Worm (Caenorhabditis elegans) whole organism, L2 larva: ENCODE measurements around the gene Y43F8C.7.

Experiments
- C34F6.9 ChIP-seq: fragments of 150-350 bp; optimal IDR thresholded peaks from 2 replicates; lab custom pipeline; 2014; ENCODE audit warnings: missing biosample characterization, missing genetic modification characterization
- F13H6.1 ChIP-seq: sonication (generic microtip); optimal IDR thresholded peaks from 2 replicates; lab custom pipeline; 2016; ENCODE audit warnings: missing genetic modification characterization, missing compliant biosample characterization
- R02D3.7 ChIP-seq: fragments of 150-350 bp; optimal IDR thresholded peaks from 2 replicates; lab custom pipeline; 2014; ENCODE audit warnings: missing biosample characterization, missing genetic modification characterization
- Y55F3AM.14 ChIP-seq: fragments of 200-800 bp; sonication (Bioruptor generic); optimal IDR thresholded peaks from 2 replicates; lab custom pipeline; 2018; ENCODE audit warnings: mild to moderate bottlenecking, missing genetic modification characterization, missing compliant biosample characterization
- ZK546.5 ChIP-seq: sonication (generic microtip); optimal IDR thresholded peaks from 2 replicates; lab custom pipeline; 2017; ENCODE audit warnings: missing biosample characterization, missing genetic modification characterization
- alr-1 ChIP-seq: fragments of 150-350 bp; optimal IDR thresholded peaks from 2 replicates; lab custom pipeline; 2014; ENCODE audit warnings: missing biosample characterization, missing genetic modification characterization
- ama-1 ChIP-seq: fragments of 150-350 bp; optimal IDR thresholded peaks from 2 replicates; lab custom pipeline; 2018; ENCODE audit warnings: inconsistent platforms
- ceh-16 ChIP-seq: fragments of 150-350 bp; optimal IDR thresholded peaks from 2 replicates; lab custom pipeline; 2014; ENCODE audit warnings: missing biosample characterization, missing genetic modification characterization
- ceh-82 ChIP-seq: fragments of 150-350 bp; optimal IDR thresholded peaks from 2 replicates; lab custom pipeline; 2014; ENCODE audit warnings: missing biosample characterization, missing genetic modification characterization
- dmd-4 ChIP-seq: sonication (generic microtip); optimal IDR thresholded peaks from 2 replicates; lab custom pipeline; 2017; ENCODE audit warnings: missing biosample characterization, missing genetic modification characterization
- egl-27 ChIP-seq: sonication (generic microtip); optimal IDR thresholded peaks from 3 replicates; lab custom pipeline; 2017; ENCODE audit warnings: missing biosample characterization, missing genetic modification reagents, missing genetic modification characterization
- elt-1 ChIP-seq: fragments of 150-350 bp; optimal IDR thresholded peaks from 2 replicates; lab custom pipeline; 2014; ENCODE audit warnings: missing biosample characterization, missing genetic modification characterization
- elt-3 ChIP-seq: sonication (generic microtip); optimal IDR thresholded peaks from 2 replicates; lab custom pipeline; 2017; ENCODE audit warnings: missing biosample characterization, missing genetic modification characterization
- fos-1 ChIP-seq: fragments of 150-350 bp; optimal IDR thresholded peaks from 2 replicates; lab custom pipeline; 2014; ENCODE audit warnings: missing biosample characterization, missing genetic modification characterization
- gmeb-1 ChIP-seq: fragments of 150-350 bp; optimal IDR thresholded peaks from 2 replicates; lab custom pipeline; 2014; ENCODE audit warnings: missing biosample characterization, missing genetic modification characterization
- lin-11 ChIP-seq: fragments of 150-350 bp; sonication (generic microtip); optimal IDR thresholded peaks from 2 replicates; lab custom pipeline; 2014; ENCODE audit warnings: missing biosample characterization, missing genetic modification characterization, inconsistent platforms, mixed read lengths
- lin-13 ChIP-seq: fragments of 150-350 bp; optimal IDR thresholded peaks from 2 replicates; lab custom pipeline; 2014; ENCODE audit warnings: missing biosample characterization, missing genetic modification reagents, missing genetic modification characterization
- lsy-2 ChIP-seq, 2 experiments: fragments of 150-350 bp in 1 of 2; sonication (generic microtip) in 1 of 2; optimal IDR thresholded peaks; 2 replicates each; lab custom pipeline; 2014 to 2017; ENCODE audit warnings: missing biosample characterization in 2 of 2, missing genetic modification characterization in 2 of 2
- mab-5 ChIP-seq: fragments of 150-350 bp; optimal IDR thresholded peaks from 2 replicates; lab custom pipeline; 2014; ENCODE audit warnings: missing biosample characterization, missing genetic modification characterization
- mbf-1 ChIP-seq: sonication (generic microtip); optimal IDR thresholded peaks from 2 replicates; lab custom pipeline; 2017; ENCODE audit warnings: missing biosample characterization, missing genetic modification characterization
- mdl-1 ChIP-seq, 2 experiments: fragments of 150-350 bp in 1 of 2; sonication (generic microtip) in 1 of 2; optimal IDR thresholded peaks; 2 replicates each; lab custom pipeline; 2017; ENCODE audit warnings: missing biosample characterization in 2 of 2, missing genetic modification characterization in 2 of 2
- nhr-10 ChIP-seq: sonication (generic microtip); optimal IDR thresholded peaks from 2 replicates; lab custom pipeline; 2017; ENCODE audit warnings: missing biosample characterization, missing genetic modification characterization
- nhr-11 ChIP-seq: fragments of 150-350 bp; optimal IDR thresholded peaks from 2 replicates; lab custom pipeline; 2014; ENCODE audit warnings: missing biosample characterization, missing genetic modification characterization
- nhr-12 ChIP-seq: fragments of 150-350 bp; optimal IDR thresholded peaks from 2 replicates; lab custom pipeline; 2014; ENCODE audit warnings: missing biosample characterization, missing genetic modification characterization
- nhr-129 ChIP-seq: fragments of 150-350 bp; optimal IDR thresholded peaks from 2 replicates; lab custom pipeline; 2014; ENCODE audit warnings: missing biosample characterization, missing genetic modification characterization
- nhr-21 ChIP-seq: fragments of 150-350 bp; optimal IDR thresholded peaks from 2 replicates; lab custom pipeline; 2014; ENCODE audit warnings: missing biosample characterization, missing genetic modification characterization
- nhr-23 ChIP-seq: fragments of 150-350 bp; optimal IDR thresholded peaks from 2 replicates; lab custom pipeline; 2014; ENCODE audit warnings: missing biosample characterization, missing genetic modification reagents, missing genetic modification characterization
- nhr-25 ChIP-seq: fragments of 150-350 bp; sonication (generic microtip); optimal IDR thresholded peaks from 3 replicates; lab custom pipeline; 2014; ENCODE audit warnings: missing biosample characterization, missing genetic modification characterization
- peb-1 ChIP-seq: fragments of 150-350 bp; optimal IDR thresholded peaks from 2 replicates; lab custom pipeline; 2014; ENCODE audit warnings: missing biosample characterization, missing genetic modification characterization
- sem-4 ChIP-seq: fragments of 150-350 bp; optimal IDR thresholded peaks from 2 replicates; lab custom pipeline; 2014; ENCODE audit warnings: missing biosample characterization, missing genetic modification reagents, missing genetic modification characterization
- skn-1 ChIP-seq: sonication (generic microtip); optimal IDR thresholded peaks from 2 replicates; lab custom pipeline; 2017; ENCODE audit warnings: missing biosample characterization, missing genetic modification characterization
- sma-9 ChIP-seq, 2 experiments: fragments of 150-350 bp in 1 of 2; sonication (generic microtip) in 1 of 2; optimal IDR thresholded peaks; 2 replicates each; lab custom pipeline; 2014 to 2016; ENCODE audit warnings: missing genetic modification characterization in 2 of 2, mild to moderate bottlenecking in 1 of 2, missing biosample characterization in 1 of 2, missing compliant biosample characterization in 1 of 2, missing genetic modification reagents in 1 of 2, moderate library complexity in 1 of 2
- snpc-4 ChIP-seq: fragments of 150-350 bp; optimal IDR thresholded peaks from 2 replicates; lab custom pipeline; 2014; ENCODE audit warnings: missing biosample characterization, missing genetic modification characterization
- ztf-1 ChIP-seq: fragments of 200-800 bp; sonication (Bioruptor generic); conservative IDR thresholded peaks from 2 replicates; pipeline ENCODE4 v1.3.6; 2022; ENCODE audit warnings: missing genetic modification characterization, missing compliant biosample characterization
- ztf-11 ChIP-seq: sonication (generic microtip); optimal IDR thresholded peaks from 2 replicates; lab custom pipeline; 2017; ENCODE audit warnings: missing biosample characterization, missing genetic modification characterization

Y43F8C.7 gene

DNA sequence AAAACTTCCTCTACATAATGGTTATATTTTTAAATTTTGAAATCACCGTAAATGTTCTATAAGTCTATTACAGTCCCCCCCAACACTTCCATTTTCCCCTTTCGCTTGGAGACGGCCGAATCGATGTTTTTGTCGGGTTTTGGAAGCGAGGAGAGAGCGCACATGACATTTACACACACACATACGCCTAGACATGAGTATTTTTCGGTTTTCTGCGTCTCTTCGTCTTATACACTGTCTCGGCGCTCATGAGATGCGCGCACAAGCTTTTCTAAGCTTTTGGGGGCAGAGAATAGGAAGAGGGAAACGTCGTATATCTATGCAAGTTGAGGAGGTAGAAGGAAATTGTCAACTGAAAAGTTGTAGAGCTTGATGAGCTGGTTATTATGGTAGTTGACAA, 23.7 kb downstream of the Y43F8C.7 start:
- TF ChIP-seq mab-5 (tag; lab: Kevin White, UChicago) (peak; percentile 4), lsy-2 (tag; optimal IDR thresholded peaks at IDR 0.05; lab: Kevin White, UChicago) (peak in 1 of 2 experiments; percentile 31), fos-1 (no peak), nhr-129 (tag; lab: Kevin White, UChicago) (peak; percentile 57), nhr-25 (no peak), mdl-1 (tag; optimal IDR thresholded peaks at IDR 0.05; lab: Kevin White, UChicago) (no peak), mbf-1 (tag; lab: Kevin White, UChicago) (no peak)

DNA sequence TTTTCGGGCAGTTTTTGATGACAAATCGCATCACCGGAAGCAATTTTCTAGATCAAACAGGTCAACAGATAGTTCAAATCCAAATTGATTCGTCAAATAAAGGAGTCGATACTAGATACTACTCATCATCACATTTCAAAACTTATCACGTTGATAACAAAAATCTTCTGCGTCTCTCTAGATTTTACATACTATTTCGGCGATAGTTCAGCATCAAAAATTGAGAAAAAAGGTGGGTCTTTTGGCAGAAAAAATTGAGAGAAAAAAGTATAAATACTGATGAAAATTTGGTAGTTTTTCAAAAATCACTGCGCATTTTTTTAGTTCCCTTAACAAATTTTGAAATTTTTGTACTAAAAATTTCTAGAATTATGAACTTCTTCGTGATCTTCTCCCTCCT, 30.7 kb downstream of the Y43F8C.7 start, which contains the start of gene nlp-26:
Gene nlp-26 (plus strand): TSS at position 301 of the 400 bp plus-strand sequence.
- TF ChIP-seq nhr-25 (peak; percentile 14), nhr-10 (no peak)

DNA sequence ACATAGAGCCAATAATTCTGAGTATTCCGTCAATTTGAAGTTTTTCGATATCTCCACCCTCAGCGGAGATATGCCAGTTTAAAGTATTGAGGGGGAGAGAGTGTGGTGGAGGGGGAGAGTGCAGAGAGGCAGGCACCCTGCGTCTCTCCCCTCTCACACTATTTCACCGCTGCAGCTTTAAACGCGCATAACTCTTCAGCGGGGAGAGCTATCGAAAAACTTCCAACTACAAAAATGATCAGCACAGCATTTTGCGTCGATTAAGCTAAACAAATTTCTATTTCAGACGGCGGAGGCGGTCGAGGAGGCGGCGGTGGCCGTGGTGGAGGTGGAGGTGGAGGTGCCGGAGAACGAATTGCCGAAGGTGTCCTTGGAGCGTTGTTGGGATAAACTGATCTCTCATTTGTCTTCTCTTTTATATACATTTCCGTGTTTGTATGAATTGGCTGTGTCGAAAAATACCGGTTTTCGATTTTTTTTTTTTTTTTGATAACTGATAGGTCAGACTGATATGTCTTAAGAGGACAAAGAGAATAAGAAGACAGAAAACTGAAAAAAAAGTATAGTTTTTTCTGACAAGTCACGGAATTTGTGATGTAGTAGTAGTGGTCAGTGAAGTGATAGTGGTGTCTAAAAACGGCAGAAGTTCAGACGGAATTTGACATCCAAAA, 32.0 kb downstream of the Y43F8C.7 start:
- TF ChIP-seq ama-1 (lab: Kevin White, UChicago) (peak; percentile 21), nhr-129 (tag; lab: Kevin White, UChicago) (no peak), nhr-25 (no peak), ceh-82 (tag; lab: Kevin White, UChicago) (no peak), nhr-10 (no peak), F13H6.1 (tag; lab: Kevin White, UChicago) (no peak), Y55F3AM.14 (GFP tag; lab: Kevin White, UChicago) (peak; percentile 32), alr-1 (tag; lab: Kevin White, UChicago) (no peak), lin-13 (GFP tag; lab: Kevin White, UChicago) (peak; percentile 4), ztf-1 (GFP tag; lab: Robert Waterston, UW) (no peak), elt-1 (no peak), C34F6.9 (tag; lab: Kevin White, UChicago) (no peak), R02D3.7 (tag; lab: Kevin White, UChicago) (no peak), nhr-21 (tag; lab: Kevin White, UChicago) (peak; percentile 11)
- TF ChIP-seq, all 48 proteins: peak for 4

ce11 chrV:19610118-19610707, 33.6 kb downstream of the Y43F8C.7 start:
- peak; percentile 27 for TF ChIP-seq Y55F3AM.14 (GFP tag; lab: Kevin White, UChicago)
- TF ChIP-seq elt-3 = no peak

ce11 chrV:19609194-19609593, 34.6 kb downstream of the Y43F8C.7 start, which contains the start of gene grsp-1:
grsp-1 (plus strand) TSS chrV:19609494.
- TF ChIP-seq skn-1 (no peak), C34F6.9 (tag; lab: Kevin White, UChicago) (no peak), dmd-4 (tag; lab: Kevin White, UChicago) (no peak), gmeb-1 (tag; lab: Kevin White, UChicago) (no peak), lin-11 (tag; lab: Kevin White, UChicago) (no peak), nhr-12 (tag; lab: Kevin White, UChicago) (no peak), nhr-23 (no peak), sma-9 (GFP tag; optimal IDR thresholded peaks at IDR 0.05; lab: Kevin White, UChicago) (no peak), sma-9 (tag; optimal IDR thresholded peaks at IDR 0.05; lab: Kevin White, UChicago) (no peak)

DNA sequence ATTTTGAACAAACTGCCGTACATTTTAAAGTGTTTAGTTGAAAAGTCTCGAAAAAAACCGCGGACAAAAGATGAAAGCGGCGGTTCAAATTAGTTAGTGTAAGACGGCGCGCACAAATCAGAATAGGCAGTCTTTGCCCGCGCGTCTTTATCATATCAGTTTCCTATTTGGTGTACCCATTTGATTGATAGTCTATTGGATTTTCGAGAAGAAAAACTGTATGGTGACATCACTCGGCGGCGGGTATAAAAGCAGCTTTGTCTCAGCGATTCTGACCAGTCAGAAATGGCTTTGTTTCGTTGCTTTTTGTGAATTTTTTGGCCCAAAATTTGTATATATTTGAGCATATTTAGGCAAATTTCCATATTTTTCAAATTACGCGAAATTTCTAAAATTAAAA, 35.2 kb downstream of the Y43F8C.7 start:
- TF ChIP-seq ceh-16 (tag; lab: Kevin White, UChicago) (no peak), nhr-25 (peak; percentile 16), peb-1 (tag; lab: Kevin White, UChicago) (no peak), sma-9 (GFP tag; optimal IDR thresholded peaks at IDR 0.05; lab: Kevin White, UChicago) (peak; percentile 7), sma-9 (tag; optimal IDR thresholded peaks at IDR 0.05; lab: Kevin White, UChicago) (no peak)

ce11 chrV:19605880-19606279, 38.0 kb downstream of the Y43F8C.7 start, which contains the start of gene nlp-25:
nlp-25 (plus strand) TSS chrV:19606180.
- no peak for TF ChIP-seq mbf-1 (tag; lab: Kevin White, UChicago)
- no peak for TF ChIP-seq C34F6.9 (tag; lab: Kevin White, UChicago)
- TF ChIP-seq nhr-11 (tag; lab: Kevin White, UChicago) = no peak
- no peak for TF ChIP-seq egl-27 (tag; lab: Kevin White, UChicago)
- no peak for TF ChIP-seq sem-4 (tag; lab: Kevin White, UChicago)
- TF ChIP-seq nhr-23 = no peak
- no peak for TF ChIP-seq ztf-1 (GFP tag; lab: Robert Waterston, UW)
- TF ChIP-seq snpc-4 (tag; lab: Kevin White, UChicago) = no peak
- no peak for TF ChIP-seq ztf-11 (tag; lab: Kevin White, UChicago)
- no peak for TF ChIP-seq nhr-21 (tag; lab: Kevin White, UChicago)
- no peak for TF ChIP-seq R02D3.7 (tag; lab: Kevin White, UChicago)
- no peak for TF ChIP-seq mdl-1 (tag; optimal IDR thresholded peaks at IDR 0.05; lab: Kevin White, UChicago)
- TF ChIP-seq ZK546.5 (tag; lab: Kevin White, UChicago) = no peak
- no peak for TF ChIP-seq sma-9 (GFP tag; optimal IDR thresholded peaks at IDR 0.05; lab: Kevin White, UChicago)
- no peak for TF ChIP-seq sma-9 (tag; optimal IDR thresholded peaks at IDR 0.05; lab: Kevin White, UChicago)
- no peak for TF ChIP-seq lin-13 (GFP tag; lab: Kevin White, UChicago)
